Worm (Caenorhabditis elegans): ENCODE measurements around the gene Y51H7C.8.

DNA sequence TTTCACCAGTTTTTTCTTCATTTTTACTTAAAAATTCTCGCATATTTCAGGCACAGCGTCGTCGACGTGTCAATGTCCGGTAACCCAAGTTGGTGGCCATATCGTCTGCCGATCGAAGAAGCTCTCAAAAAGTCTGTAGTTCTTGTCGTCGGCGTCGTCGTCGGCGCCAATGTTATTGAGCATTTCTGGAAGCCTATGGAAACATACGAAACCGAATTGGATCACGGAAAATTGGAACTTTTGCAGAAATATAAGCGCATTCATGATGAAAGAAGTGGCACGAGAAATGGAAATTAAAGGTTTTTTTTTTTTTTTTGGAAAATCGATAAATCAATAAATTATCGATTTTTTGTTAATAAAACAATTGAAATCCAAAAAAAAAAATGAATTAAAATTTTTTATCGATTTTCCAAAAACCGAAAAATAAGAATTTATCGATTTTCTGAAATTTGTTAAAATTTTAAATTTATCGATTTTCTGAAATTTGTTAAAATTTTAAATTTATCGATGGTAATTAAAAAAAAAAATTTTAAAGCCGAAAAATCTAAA, 10.9 kb downstream of the Y51H7C.8 start, which contains the start of gene alkb-1:
- TF ChIP-seq blmp-1 (tag; optimal IDR thresholded peaks at IDR 0.05; ENCODE audit: insufficient read depth) (no peak), egl-27 (tag; optimal IDR thresholded peaks at IDR 0.05) (no peak), elt-1 (tag; optimal IDR thresholded peaks at IDR 0.05) (no peak), mab-5 (tag; optimal IDR thresholded peaks at IDR 0.05) (no peak), zag-1 (tag; optimal IDR thresholded peaks at IDR 0.05) (no peak), lin-13 (GFP tag; optimal IDR thresholded peaks at IDR 0.05) (no peak), nhr-6 (tag; optimal IDR thresholded peaks at IDR 0.05) (no peak), elt-3 (tag; optimal IDR thresholded peaks at IDR 0.05) (no peak), aly-2 (tag; optimal IDR thresholded peaks at IDR 0.05) (no peak), unc-39 (tag; optimal IDR thresholded peaks at IDR 0.05) (no peak), nhr-12 (tag; optimal IDR thresholded peaks at IDR 0.05) (no peak), lin-39 (tag; optimal IDR thresholded peaks at IDR 0.05) (no peak), ztf-4 (tag; optimal IDR thresholded peaks at IDR 0.05) (no peak)
